Fruit fly (Drosophila melanogaster) whole organism, embryonic: Measurements from ENCODE around the gene trx.
A peak's percentile ranks its signal among the peaks of the same experiment; 100 is the strongest.

Experiments used
- Adf1 ChIP-seq: fragments of 200-800 bp; sonication (Bioruptor generic); IDR thresholded peaks from 2 replicates; pipeline ENCODE4 v1.3.6; 2022; ENCODE audit warnings: missing biosample characterization, missing genetic modification characterization
- Atf-2 ChIP-seq: fragments of 200-800 bp; sonication (Bioruptor generic); optimal IDR thresholded peaks from 2 replicates; lab custom pipeline; 2016; ENCODE audit warnings: missing biosample characterization, missing genetic modification characterization
- Awh ChIP-seq: fragments of 200-800 bp; sonication (Bioruptor generic); IDR thresholded peaks from 2 replicates; pipeline ENCODE4, ENCODE4 v1.3.6; 2022; ENCODE audit warnings: missing biosample characterization, missing genetic modification characterization
- CG10147 ChIP-seq: fragments of 200-800 bp; sonication (Bioruptor generic); optimal IDR thresholded peaks from 2 replicates; lab custom pipeline; 2019; ENCODE audit warnings: missing biosample characterization, mild to moderate bottlenecking, missing genetic modification characterization, moderate library complexity
- CG10431 ChIP-seq: fragments of 200-800 bp; sonication (Bioruptor generic); optimal IDR thresholded peaks from 3 replicates; lab custom pipeline; 2018; ENCODE audit warnings: missing biosample characterization, mild to moderate bottlenecking, missing genetic modification characterization
- CG12744 ChIP-seq: fragments of 200-800 bp; sonication (Bioruptor generic); optimal IDR thresholded peaks from 2 replicates; lab custom pipeline; 2016; ENCODE audit warnings: missing biosample characterization, missing genetic modification characterization
- CG13894 ChIP-seq: fragments of 200-800 bp; sonication (Bioruptor generic); optimal IDR thresholded peaks from 3 replicates; lab custom pipeline; 2018; ENCODE audit warnings: missing biosample characterization, mild to moderate bottlenecking, missing genetic modification characterization, moderate library complexity
- CG16863 ChIP-seq: fragments of 200-800 bp; sonication (Bioruptor generic); optimal IDR thresholded peaks from 3 replicates; lab custom pipeline; 2016; ENCODE audit warnings: missing biosample characterization, missing genetic modification characterization
- CG17359 ChIP-seq: fragments of 200-800 bp; sonication (Bioruptor generic); optimal IDR thresholded peaks from 3 replicates; lab custom pipeline; 2018; ENCODE audit warnings: missing biosample characterization, mild to moderate bottlenecking, missing genetic modification characterization, moderate library complexity
- CG17385 ChIP-seq: fragments of 200-800 bp; sonication (Bioruptor generic); optimal IDR thresholded peaks from 3 replicates; lab custom pipeline; 2018; ENCODE audit warnings: missing biosample characterization, mild to moderate bottlenecking, missing genetic modification characterization
- CG17829 ChIP-seq: fragments of 200-800 bp; optimal IDR thresholded peaks from 2 replicates; lab custom pipeline; 2019; ENCODE audit warnings: missing biosample characterization, mild to moderate bottlenecking, missing genetic modification characterization, moderate library complexity
- CG2712 ChIP-seq: fragments of 200-800 bp; optimal IDR thresholded peaks from 3 replicates; lab custom pipeline; 2019; ENCODE audit warnings: missing biosample characterization, mild to moderate bottlenecking, missing genetic modification characterization, moderate library complexity
- CG31388 ChIP-seq: fragments of 200-800 bp; sonication (Bioruptor generic); optimal IDR thresholded peaks from 2 replicates; lab custom pipeline; 2016; ENCODE audit warnings: missing biosample characterization, missing genetic modification characterization
- CG33557 ChIP-seq: fragments of 200-800 bp; sonication (Bioruptor generic); optimal IDR thresholded peaks from 2 replicates; lab custom pipeline; 2019; ENCODE audit warnings: missing biosample characterization, mild to moderate bottlenecking, missing genetic modification characterization, moderate library complexity
- CG3838 ChIP-seq: fragments of 200-800 bp; sonication (Bioruptor generic); optimal IDR thresholded peaks from 3 replicates; lab custom pipeline; 2016; ENCODE audit warnings: missing biosample characterization, missing genetic modification characterization
- CG4730 ChIP-seq: fragments of 200-800 bp; sonication (Bioruptor generic); IDR thresholded peaks from 2 replicates; pipeline ENCODE4 v1.3.6; 2022; ENCODE audit warnings: missing biosample characterization, missing genetic modification characterization
- CG6683 ChIP-seq: fragments of 200-800 bp; sonication (Bioruptor generic); optimal IDR thresholded peaks from 2 replicates; lab custom pipeline; 2017; ENCODE audit warnings: missing biosample characterization, mild to moderate bottlenecking, missing genetic modification characterization, missing genetic modification reagents
- CG6765 ChIP-seq: fragments of 200-800 bp; sonication (Bioruptor generic); optimal IDR thresholded peaks from 3 replicates; lab custom pipeline; 2017; ENCODE audit warnings: missing biosample characterization, mild to moderate bottlenecking, missing genetic modification characterization
- CG6791 ChIP-seq: fragments of 200-800 bp; sonication (Bioruptor generic); IDR thresholded peaks from 3 replicates; pipeline ENCODE4 v1.3.6; 2022; ENCODE audit warnings: missing biosample characterization, missing genetic modification characterization; ENCODE audit not compliant: partially characterized antibody
- CG7745 ChIP-seq: fragments of 200-800 bp; sonication (Bioruptor generic); optimal IDR thresholded peaks from 2 replicates; lab custom pipeline; 2018; ENCODE audit warnings: missing biosample characterization, mild to moderate bottlenecking, missing genetic modification characterization, moderate library complexity
- CG7928 ChIP-seq: fragments of 200-800 bp; sonication (Bioruptor generic); optimal IDR thresholded peaks from 2 replicates; lab custom pipeline; 2017; ENCODE audit warnings: missing biosample characterization, mild to moderate bottlenecking, missing genetic modification characterization
- CG9609 ChIP-seq: fragments of 200-800 bp; sonication (Bioruptor generic); optimal IDR thresholded peaks from 3 replicates; lab custom pipeline; 2016; ENCODE audit warnings: missing biosample characterization, missing genetic modification characterization
- Camta ChIP-seq: fragments of 200-800 bp; sonication (Bioruptor generic); optimal IDR thresholded peaks from 2 replicates; lab custom pipeline; 2016; ENCODE audit warnings: missing biosample characterization, missing genetic modification characterization
- Dll ChIP-seq: fragments of 200-800 bp; sonication (Bioruptor generic); IDR thresholded peaks from 4 replicates; pipeline ENCODE4 v1.3.6; 2022; ENCODE audit warnings: missing biosample characterization, missing genetic modification characterization; ENCODE audit not compliant: partially characterized antibody
- Doc2 ChIP-seq: fragments of 200-800 bp; sonication (Bioruptor generic); IDR thresholded peaks from 2 replicates; pipeline ENCODE4 v1.3.6; 2022; ENCODE audit warnings: missing biosample characterization, missing genetic modification characterization
- Dref ChIP-seq: fragments of 200-800 bp; sonication (Bioruptor generic); IDR thresholded peaks from 2 replicates; pipeline ENCODE4 v1.3.6; 2022; ENCODE audit warnings: missing biosample characterization, missing genetic modification characterization
- HLH54F ChIP-seq: fragments of 200-800 bp; sonication (Bioruptor generic); optimal IDR thresholded peaks from 3 replicates; lab custom pipeline; 2016; ENCODE audit warnings: missing biosample characterization, missing genetic modification characterization
- Med ChIP-seq: fragments of 200-800 bp; sonication (Bioruptor generic); peaks from one replicate; lab custom pipeline; 2016; ENCODE audit warnings: missing biosample characterization, missing genetic modification characterization, mild to moderate bottlenecking, inconsistent platforms, moderate library complexity
- Oli ChIP-seq: fragments of 200-800 bp; sonication (Bioruptor generic); optimal IDR thresholded peaks from 2 replicates; lab custom pipeline; 2018; ENCODE audit warnings: missing biosample characterization, mild to moderate bottlenecking, missing genetic modification characterization, moderate library complexity
- Opbp ChIP-seq: fragments of 200-800 bp; sonication (Bioruptor generic); IDR thresholded peaks from 3 replicates; pipeline ENCODE4 v1.3.6; 2022; ENCODE audit warnings: missing biosample characterization, missing genetic modification characterization; ENCODE audit not compliant: partially characterized antibody
- Rx ChIP-seq: fragments of 200-800 bp; sonication (Bioruptor generic); IDR thresholded peaks from 2 replicates; pipeline ENCODE4 v1.3.6; 2022; ENCODE audit warnings: missing biosample characterization, missing genetic modification characterization
- Xrp1 ChIP-seq: fragments of 200-800 bp; sonication (Bioruptor generic); IDR thresholded peaks from 2 replicates; pipeline ENCODE4 v1.3.6; 2022; ENCODE audit warnings: missing biosample characterization, missing genetic modification characterization
- ash1 ChIP-seq: fragments of 200-800 bp; sonication (Bioruptor generic); optimal IDR thresholded peaks from 2 replicates; lab custom pipeline; 2018; ENCODE audit warnings: missing biosample characterization, mild to moderate bottlenecking, missing genetic modification characterization
- chm ChIP-seq: fragments of 200-800 bp; sonication (Bioruptor generic); IDR thresholded peaks from 2 replicates; pipeline ENCODE4 v1.3.6; 2022; ENCODE audit warnings: missing biosample characterization, missing genetic modification characterization
- ci ChIP-seq: fragments of 200-800 bp; sonication (Bioruptor generic); IDR thresholded peaks from 3 replicates; pipeline ENCODE4 v1.3.6; 2022; ENCODE audit warnings: missing biosample characterization, missing genetic modification characterization
- croc ChIP-seq: fragments of 200-800 bp; sonication (Bioruptor generic); conservative IDR thresholded peaks from 3 replicates; pipeline ENCODE4 v1.3.6; 2022; ENCODE audit warnings: missing biosample characterization, missing genetic modification characterization
- ftz-f1 ChIP-seq: fragments of 200-800 bp; sonication (Bioruptor generic); optimal IDR thresholded peaks from 2 replicates; lab custom pipeline; 2016; ENCODE audit warnings: missing biosample characterization, missing genetic modification characterization
- knrl ChIP-seq: fragments of 200-800 bp; sonication (Bioruptor generic); IDR thresholded peaks from 3 replicates; pipeline ENCODE4 v1.3.6; 2022; ENCODE audit warnings: missing biosample characterization, missing genetic modification characterization; ENCODE audit not compliant: partially characterized antibody
- nom ChIP-seq: fragments of 200-800 bp; sonication (Bioruptor generic); optimal IDR thresholded peaks from 2 replicates; lab custom pipeline; 2017; ENCODE audit warnings: missing biosample characterization, missing genetic modification characterization, mild to moderate bottlenecking, moderate library complexity, missing genetic modification reagents
- org-1 ChIP-seq: fragments of 200-800 bp; sonication (Bioruptor generic); optimal IDR thresholded peaks from 2 replicates; lab custom pipeline; 2017; ENCODE audit warnings: missing biosample characterization, missing genetic modification characterization
- p53 ChIP-seq: fragments of 200-800 bp; sonication (Bioruptor generic); optimal IDR thresholded peaks from 2 replicates; lab custom pipeline; 2016; ENCODE audit warnings: missing biosample characterization, missing genetic modification characterization
- prd ChIP-seq, 3 experiments: fragments of >200 bp in 2 of 3; fragments of 200-800 bp in 1 of 3; sonication (Bioruptor generic) in 1 of 3; optimal IDR thresholded peaks in 2 of 3; IDR thresholded peaks in 1 of 3; 2 replicates in 2 of 3; 3 replicates in 1 of 3; pipeline versions ENCODE4 v1.3.6 to Lab custom; 2017 to 2022; ENCODE audit warnings: missing biosample characterization in 1 of 3, missing genetic modification characterization in 1 of 3
- pros ChIP-seq: fragments of 200-800 bp; sonication (Bioruptor generic); optimal IDR thresholded peaks from 3 replicates; lab custom pipeline; 2019; ENCODE audit warnings: missing biosample characterization, mild to moderate bottlenecking, missing genetic modification characterization, moderate library complexity
- salm ChIP-seq: fragments of 200-800 bp; sonication (Bioruptor generic); optimal IDR thresholded peaks from 2 replicates; lab custom pipeline; 2018; ENCODE audit warnings: missing biosample characterization, mild to moderate bottlenecking, missing genetic modification characterization
- sens ChIP-seq: fragments of 200-800 bp; sonication (Bioruptor generic); peaks from one replicate; lab custom pipeline; 2016; ENCODE audit warnings: missing biosample characterization, missing genetic modification characterization
- sug ChIP-seq: fragments of 200-800 bp; optimal IDR thresholded peaks from 2 replicates; lab custom pipeline; 2019; ENCODE audit warnings: missing biosample characterization, mild to moderate bottlenecking, missing genetic modification characterization, moderate library complexity
- tll ChIP-seq, 2 experiments: fragments of 200-800 bp in 1 of 2; fragments of >200 bp in 1 of 2; sonication (Bioruptor generic) in 1 of 2; optimal IDR thresholded peaks; 2 replicates each; lab custom pipeline; 2017 to 2019; ENCODE audit warnings: missing biosample characterization in 2 of 2, missing genetic modification characterization in 2 of 2, mild to moderate bottlenecking in 1 of 2, moderate library complexity in 1 of 2
- vfl ChIP-seq: fragments of 200-800 bp; sonication (Bioruptor generic); optimal IDR thresholded peaks from 2 replicates; lab custom pipeline; 2016; ENCODE audit warnings: missing biosample characterization, missing genetic modification characterization
- wor ChIP-seq: fragments of 200-800 bp; sonication (Bioruptor generic); IDR thresholded peaks from 2 replicates; pipeline ENCODE4 v1.3.6; 2022; ENCODE audit warnings: missing biosample characterization, missing genetic modification characterization

trx gene

dm6 chr3R:14327472-14328104 lies 40.9 kb upstream of the trx start, which contains the start of gene spn-B (continued):
- peak; percentile 56 for TF ChIP-seq CG13894 (tag; lab: Kevin White, UChicago)
- TF ChIP-seq ftz-f1 = no peak
- peak; percentile 55 for TF ChIP-seq CG6765 (GFP tag; lab: Kevin White, UChicago)
- peak; percentile 82 for TF ChIP-seq CG2712
- no peak for TF ChIP-seq Adf1 (GFP tag; lab: Robert Waterston, UW)
- TF ChIP-seq CG10147 (GFP tag; lab: Kevin White, UChicago) = peak; percentile 70
- peak; percentile 2 for TF ChIP-seq CG9609 (GFP tag; lab: Kevin White, UChicago)
- peak; percentile 66; the same call in 1 of the 2 replicates for TF ChIP-seq chm
- 0 out of 3 replicates have a peak, but pooled peaks have one; percentile 7 for TF ChIP-seq CG6791 (GFP tag; lab: Robert Waterston, UW)
- TF ChIP-seq CG17359 (tag; lab: Kevin White, UChicago) = peak; percentile 80
- TF ChIP-seq Doc2 (GFP tag; lab: Robert Waterston, UW) = no peak
- TF ChIP-seq ci (GFP tag; lab: Robert Waterston, UW) = peak; percentile 85
- TF ChIP-seq Dref (GFP tag; lab: Robert Waterston, UW) = peak; percentile 46; the same call in 1 of the 2 replicates
- peak; percentile 79 for TF ChIP-seq Oli (tag; lab: Kevin White, UChicago)
- TF ChIP-seq wor (GFP tag; lab: Robert Waterston, UW) = peak; percentile 33; the same call in 1 of the 2 replicates
- peak; percentile 65 for TF ChIP-seq org-1 (GFP tag; lab: Kevin White, UChicago)
- peak; percentile 56 for TF ChIP-seq Atf-2 (GFP tag; lab: Kevin White, UChicago)
- TF ChIP-seq Xrp1 (GFP tag; lab: Robert Waterston, UW) = peak; percentile 77
- peak; percentile 63 for TF ChIP-seq CG6683 (GFP tag; lab: Kevin White, UChicago)
- TF ChIP-seq CG10431 (GFP tag; lab: Kevin White, UChicago) = peak; percentile 63
- peak; percentile 13 for TF ChIP-seq CG3838
- peak; percentile 51 for TF ChIP-seq pros (GFP tag; lab: Kevin White, UChicago)
- TF ChIP-seq sens (GFP tag; lab: Kevin White, UChicago) = peak; percentile 98
- no peak for TF ChIP-seq Rx (GFP tag; lab: Robert Waterston, UW)
- peak; percentile 21 for TF ChIP-seq CG7928 (GFP tag; lab: Kevin White, UChicago)
- TF ChIP-seq tll (GFP tag; optimal IDR thresholded peaks at IDR 0.05; lab: Kevin White, UChicago) = no peak
- peak; percentile 83 for TF ChIP-seq CG17829 (tag; lab: Kevin White, UChicago)
- TF ChIP-seq Med (GFP tag; lab: Kevin White, UChicago) = peak; percentile 95
- no peak for TF ChIP-seq ash1 (GFP tag; lab: Kevin White, UChicago)
- TF ChIP-seq p53 = no peak
- TF ChIP-seq salm (tag; lab: Kevin White, UChicago) = peak; percentile 58
- TF ChIP-seq CG33557 (GFP tag; lab: Kevin White, UChicago) = peak; percentile 67
- TF ChIP-seq CG31388 (GFP tag; lab: Kevin White, UChicago) = peak; percentile 60
- no peak for TF ChIP-seq CG7745 (tag; lab: Kevin White, UChicago)
- TF ChIP-seq CG12744 (GFP tag; lab: Kevin White, UChicago) = peak; percentile 64
- TF ChIP-seq knrl (GFP tag; lab: Robert Waterston, UW) = no peak; the same call in 2 of the 3 replicates
- TF ChIP-seq Dll (GFP tag; lab: Robert Waterston, UW) = peak; percentile 58
- peak; percentile 49; the same call in 1 of the 3 replicates for TF ChIP-seq Opbp (GFP tag; lab: Robert Waterston, UW)
- TF ChIP-seq CG16863 (GFP tag; lab: Kevin White, UChicago) = peak; percentile 45
- TF ChIP-seq prd (optimal IDR thresholded peaks at IDR 0.05; lab: Kevin White, UChicago) = no peak
- peak; percentile 59 for TF ChIP-seq prd (GFP tag; IDR thresholded peaks at IDR 0.05; lab: Robert Waterston, UW)
- no peak for TF ChIP-seq Awh (GFP tag; lab: Robert Waterston, UW)
- peak; percentile 49 for TF ChIP-seq CG4730
- TF ChIP-seq nom (GFP tag; lab: Kevin White, UChicago) = peak; percentile 64
- TF ChIP-seq vfl (GFP tag; lab: Kevin White, UChicago) = no peak
- TF ChIP-seq HLH54F (GFP tag; lab: Kevin White, UChicago) = peak; percentile 47
- TF ChIP-seq CG17385 (GFP tag; lab: Kevin White, UChicago) = peak; percentile 73
- TF ChIP-seq croc (GFP tag; lab: Robert Waterston, UW) = peak; percentile 50
- TF ChIP-seq sug (tag; lab: Kevin White, UChicago) = peak; percentile 57
- TF ChIP-seq Camta = peak; percentile 40
